Worm (Caenorhabditis elegans) whole organism, young adult: ENCODE results near the gene ogt-1.

Source experiments
- B0035.1 ChIP-seq: sonication (generic microtip); optimal IDR thresholded peaks from 2 replicates; lab custom pipeline; 2016; ENCODE audit warnings: missing genetic modification characterization, mild to moderate bottlenecking, missing compliant biosample characterization, missing genotype, missing genetic modification reagents
- B0261.1 ChIP-seq: sonication (generic microtip); optimal IDR thresholded peaks from 2 replicates; lab custom pipeline; 2016; ENCODE audit warnings: mild to moderate bottlenecking, missing genetic modification characterization, moderate library complexity, missing compliant biosample characterization
- C06A6.2 ChIP-seq: fragments of 200-800 bp; sonication (Bioruptor generic); conservative IDR thresholded peaks from 2 replicates; pipeline ENCODE4 v1.3.6; 2022; ENCODE audit warnings: missing genetic modification characterization, missing compliant biosample characterization
- D2030.7 ChIP-seq: fragments of 200-800 bp; sonication (Bioruptor generic); IDR thresholded peaks from 2 replicates; pipeline ENCODE4 v1.3.6; 2022; ENCODE audit warnings: missing genetic modification reagents, missing genetic modification characterization, missing compliant biosample characterization
- F22D6.2 ChIP-seq: sonication (generic microtip); optimal IDR thresholded peaks from 2 replicates; lab custom pipeline; 2016; ENCODE audit warnings: mild to moderate bottlenecking, missing genetic modification characterization, missing compliant biosample characterization
- F33H1.4 ChIP-seq: fragments of 200-800 bp; sonication (Bioruptor generic); IDR thresholded peaks from 2 replicates; pipeline ENCODE4 v1.3.6; 2022; ENCODE audit warnings: missing genetic modification reagents, missing genetic modification characterization, missing compliant biosample characterization
- F39B2.1 ChIP-seq: fragments of 200-800 bp; sonication (Bioruptor generic); IDR thresholded peaks from 2 replicates; pipeline ENCODE4 v1.3.6; 2022; ENCODE audit warnings: missing genetic modification reagents, missing genetic modification characterization, missing compliant biosample characterization
- F55B11.4 ChIP-seq: sonication (generic microtip); optimal IDR thresholded peaks from 2 replicates; lab custom pipeline; 2016; ENCODE audit warnings: missing compliant biosample characterization, missing genetic modification characterization, borderline replicate concordance; ENCODE audit not compliant: insufficient read depth
- F57A8.1 ChIP-seq: fragments of 200-800 bp; sonication (Bioruptor generic); optimal IDR thresholded peaks from 2 replicates; lab custom pipeline; 2018; ENCODE audit warnings: mild to moderate bottlenecking, missing genetic modification characterization, moderate library complexity, missing compliant biosample characterization
- T07F8.4 ChIP-seq: sonication (generic microtip); optimal IDR thresholded peaks from 2 replicates; lab custom pipeline; 2016; ENCODE audit warnings: mild to moderate bottlenecking, missing genetic modification characterization, moderate library complexity, missing compliant biosample characterization
- Y67H2A.10 ChIP-seq: fragments of 200-800 bp; sonication (Bioruptor generic); conservative IDR thresholded peaks from 2 replicates; pipeline ENCODE4 v1.3.6; 2022; ENCODE audit warnings: missing genetic modification reagents, missing genetic modification characterization, missing compliant biosample characterization
- ama-1 ChIP-seq, 3 experiments: fragments of 150-350 bp in 1 of 3; sonication (generic microtip) in 2 of 3; optimal IDR thresholded peaks; 2 replicates each; lab custom pipeline; 2014 to 2018; ENCODE audit warnings: missing biosample characterization in 2 of 3, missing genetic modification characterization in 2 of 3, missing genetic modification reagents in 2 of 3
- aptf-3 ChIP-seq: fragments of 200-800 bp; sonication (Bioruptor generic); IDR thresholded peaks from 2 replicates; pipeline ENCODE4 v1.3.6; 2022; ENCODE audit warnings: missing genetic modification characterization, missing compliant biosample characterization
- attf-5 ChIP-seq: fragments of 200-800 bp; sonication (Bioruptor generic); optimal IDR thresholded peaks from 2 replicates; lab custom pipeline; 2018; ENCODE audit warnings: mild to moderate bottlenecking, missing genetic modification characterization, missing compliant biosample characterization
- bed-1 ChIP-seq: fragments of 200-800 bp; sonication (Bioruptor generic); IDR thresholded peaks from 2 replicates; pipeline ENCODE4 v1.3.6; 2022; ENCODE audit warnings: missing genetic modification reagents, missing genetic modification characterization, missing compliant biosample characterization
- bed-2 ChIP-seq: fragments of 200-800 bp; sonication (Bioruptor generic); IDR thresholded peaks from 2 replicates; pipeline ENCODE4 v1.3.6; 2022; ENCODE audit warnings: missing genetic modification reagents, missing genetic modification characterization, missing compliant biosample characterization
- cebp-2 ChIP-seq: fragments of 200-800 bp; sonication (Bioruptor generic); IDR thresholded peaks from 2 replicates; pipeline ENCODE4 v1.3.6; 2022; ENCODE audit warnings: missing genetic modification characterization, missing compliant biosample characterization
- ceh-58 ChIP-seq: fragments of 200-800 bp; sonication (Bioruptor generic); IDR thresholded peaks from 2 replicates; pipeline ENCODE4 v1.3.6; 2022; ENCODE audit warnings: missing genetic modification characterization, missing compliant biosample characterization
- ceh-79 ChIP-seq: sonication (generic microtip); optimal IDR thresholded peaks from 2 replicates; lab custom pipeline; 2017; ENCODE audit warnings: mild to moderate bottlenecking, missing genetic modification characterization, missing compliant biosample characterization
- ceh-91 ChIP-seq: fragments of 200-800 bp; sonication (Bioruptor generic); IDR thresholded peaks from 2 replicates; pipeline ENCODE4 v1.3.6; 2022; ENCODE audit warnings: missing genetic modification reagents, missing genetic modification characterization, missing compliant biosample characterization
- dox-1 ChIP-seq: fragments of 200-800 bp; sonication (Bioruptor generic); IDR thresholded peaks from 2 replicates; pipeline ENCODE4 v1.3.6; 2022; ENCODE audit warnings: missing genetic modification reagents, missing genetic modification characterization, missing compliant biosample characterization
- dpff-1 ChIP-seq: sonication (generic microtip); optimal IDR thresholded peaks from 2 replicates; lab custom pipeline; 2017; ENCODE audit warnings: mild to moderate bottlenecking, missing genetic modification characterization, missing compliant biosample characterization
- efl-1 ChIP-seq: fragments of 150-350 bp; optimal IDR thresholded peaks from 2 replicates; lab custom pipeline; 2014; ENCODE audit warnings: missing biosample characterization, missing genetic modification reagents, missing genetic modification characterization
- egrh-3 ChIP-seq: fragments of 200-800 bp; sonication (Bioruptor generic); IDR thresholded peaks from 2 replicates; pipeline ENCODE4 v1.3.6; 2022; ENCODE audit warnings: missing genetic modification reagents, missing genetic modification characterization, missing compliant biosample characterization
- ets-4 ChIP-seq: fragments of 200-800 bp; sonication (Bioruptor generic); optimal IDR thresholded peaks from 2 replicates; lab custom pipeline; 2018; ENCODE audit warnings: mild to moderate bottlenecking, missing genetic modification characterization, missing compliant biosample characterization
- fkh-3 ChIP-seq: sonication (generic microtip); optimal IDR thresholded peaks from 2 replicates; lab custom pipeline; 2016; ENCODE audit warnings: mild to moderate bottlenecking, missing genetic modification characterization, missing compliant biosample characterization
- hmg-1.2 ChIP-seq: fragments of 200-800 bp; sonication (Bioruptor generic); IDR thresholded peaks from 2 replicates; pipeline ENCODE4 v1.3.6; 2022; ENCODE audit warnings: missing genetic modification reagents, missing genetic modification characterization, missing compliant biosample characterization
- hmg-20 ChIP-seq: fragments of 200-800 bp; sonication (Bioruptor generic); IDR thresholded peaks from 2 replicates; pipeline ENCODE4 v1.3.6; 2022; ENCODE audit warnings: missing genetic modification reagents, missing genetic modification characterization, missing compliant biosample characterization
- hsf-1 ChIP-seq: fragments of 200-800 bp; sonication (Bioruptor generic); IDR thresholded peaks from 2 replicates; pipeline ENCODE4 v1.3.6; 2022; ENCODE audit warnings: missing genetic modification reagents, missing genetic modification characterization, missing compliant biosample characterization
- lag-1 ChIP-seq: fragments of 200-800 bp; sonication (Bioruptor generic); IDR thresholded peaks from 2 replicates; pipeline ENCODE4 v1.3.6; 2022; ENCODE audit warnings: missing genetic modification reagents, missing genetic modification characterization, missing compliant biosample characterization
- lir-1 ChIP-seq: fragments of 200-800 bp; sonication (Bioruptor generic); conservative IDR thresholded peaks from 2 replicates; pipeline ENCODE4 v1.3.6; 2022; ENCODE audit warnings: missing genetic modification reagents, missing genetic modification characterization, missing compliant biosample characterization
- lsl-1 ChIP-seq: fragments of 200-800 bp; sonication (Bioruptor generic); optimal IDR thresholded peaks from 2 replicates; lab custom pipeline; 2018; ENCODE audit warnings: mild to moderate bottlenecking, missing genetic modification characterization, moderate library complexity, missing compliant biosample characterization
- madf-10 ChIP-seq: sonication (generic microtip); optimal IDR thresholded peaks from 2 replicates; lab custom pipeline; 2016; ENCODE audit warnings: mild to moderate bottlenecking, missing genetic modification characterization, missing compliant biosample characterization
- nhr-90 ChIP-seq: sonication (generic microtip); optimal IDR thresholded peaks from 2 replicates; lab custom pipeline; 2016; ENCODE audit warnings: missing genotype, mild to moderate bottlenecking, missing genetic modification characterization, missing compliant biosample characterization
- pha-4 ChIP-seq: fragments of 150-350 bp; sonication (generic microtip); optimal IDR thresholded peaks from 2 replicates; lab custom pipeline; 2014; ENCODE audit warnings: missing biosample characterization, missing genetic modification reagents, missing genetic modification characterization
- sdz-38 ChIP-seq: sonication (generic microtip); optimal IDR thresholded peaks from 2 replicates; lab custom pipeline; 2016; ENCODE audit warnings: missing genotype, missing genetic modification characterization, missing compliant biosample characterization
- sea-2 ChIP-seq: fragments of 200-800 bp; sonication (Bioruptor generic); IDR thresholded peaks from 2 replicates; pipeline ENCODE4 v1.3.6; 2022; ENCODE audit warnings: missing genetic modification characterization, missing compliant biosample characterization
- snpc-1.1 ChIP-seq: sonication (generic microtip); optimal IDR thresholded peaks from 2 replicates; lab custom pipeline; 2017; ENCODE audit warnings: missing genetic modification characterization, mild to moderate bottlenecking, missing compliant biosample characterization, antibody characterized with exemption, moderate library complexity, missing genotype, missing genetic modification reagents; ENCODE audit not compliant: insufficient read depth
- snpc-1.3 ChIP-seq: sonication (generic microtip); optimal IDR thresholded peaks from 2 replicates; lab custom pipeline; 2017; ENCODE audit warnings: missing genetic modification characterization, mild to moderate bottlenecking, missing compliant biosample characterization, antibody characterized with exemption, moderate library complexity, missing genotype, missing genetic modification reagents; ENCODE audit not compliant: insufficient read depth
- snpc-3.4 ChIP-seq: sonication (generic microtip); optimal IDR thresholded peaks from 2 replicates; lab custom pipeline; 2017; ENCODE audit warnings: missing genetic modification characterization, mild to moderate bottlenecking, missing compliant biosample characterization, antibody characterized with exemption, moderate library complexity, missing genotype, missing genetic modification reagents
- snpc-4 ChIP-seq, 5 experiments: fragments of 150-350 bp in 1 of 5; sonication (generic microtip) in 4 of 5; optimal IDR thresholded peaks; 2 replicates each; lab custom pipeline; 2014 to 2018; ENCODE audit warnings: missing genetic modification characterization in 5 of 5, missing biosample characterization in 3 of 5, antibody characterized with exemption in 2 of 5, mild to moderate bottlenecking in 2 of 5, missing compliant biosample characterization in 2 of 5, missing genotype in 2 of 5, moderate library complexity in 2 of 5, missing genetic modification reagents in 1 of 5
- somi-1 ChIP-seq: fragments of 200-800 bp; sonication (Bioruptor generic); optimal IDR thresholded peaks from 2 replicates; lab custom pipeline; 2018; ENCODE audit warnings: mild to moderate bottlenecking, missing genetic modification characterization, missing compliant biosample characterization
- ztf-22 ChIP-seq: fragments of 200-800 bp; sonication (Bioruptor generic); optimal IDR thresholded peaks from 2 replicates; lab custom pipeline; 2018; ENCODE audit warnings: mild to moderate bottlenecking, missing genetic modification characterization, moderate library complexity, missing compliant biosample characterization

ogt-1 gene

ce11 chrIII:7165816-7166229, 12.2 kb upstream of the ogt-1 start (continued):
- TF ChIP-seq ceh-58 (GFP tag; lab: Robert Waterston, UW), result no peak
- TF ChIP-seq dox-1, result peak; percentile 65
- no peak for TF ChIP-seq lir-1 (GFP tag; lab: Robert Waterston, UW)
- no peak for TF ChIP-seq sea-2 (GFP tag; lab: Robert Waterston, UW)
- peak; percentile 92 for TF ChIP-seq attf-5 (GFP tag; lab: Kevin White, UChicago)
- TF ChIP-seq pha-4 (tag; lab: Kevin White, UChicago), result peak; percentile 73
- TF ChIP-seq, all 124 proteins: peak for 20

- TF ChIP-seq B0261.1 (tag; lab: Kevin White, UChicago) (no peak), hmg-20 (GFP tag; lab: Robert Waterston, UW) (no peak), ama-1 (optimal IDR thresholded peaks at IDR 0.05; lab: Kevin White, UChicago) (no peak), ama-1 (GFP tag; optimal IDR thresholded peaks at IDR 0.05; lab: Kevin White, UChicago) (no peak), ets-4 (GFP tag; lab: Kevin White, UChicago) (no peak), lsl-1 (GFP tag; lab: Kevin White, UChicago) (peak; percentile 80), snpc-1.3 (tag; lab: Kevin White, UChicago) (no peak), snpc-3.4 (tag; lab: Kevin White, UChicago) (peak; percentile 44), hsf-1 (GFP tag; lab: Robert Waterston, UW) (no peak), dpff-1 (no peak), hmg-1.2 (peak; percentile 10; the same call in 1 of the 2 replicates), F55B11.4 (tag; lab: Kevin White, UChicago) (no peak), Y67H2A.10 (no peak), ztf-22 (GFP tag; lab: Kevin White, UChicago) (no peak), fkh-3 (tag; lab: Kevin White, UChicago) (no peak), T07F8.4 (tag; lab: Kevin White, UChicago) (no peak), efl-1 (peak; percentile 70), ceh-91 (GFP tag; lab: Robert Waterston, UW) (peak; percentile 34; the same call in 1 of the 2 replicates), cebp-2 (GFP tag; lab: Robert Waterston, UW) (no peak), B0035.1 (no peak), C06A6.2 (GFP tag; lab: Robert Waterston, UW) (no peak), F33H1.4 (GFP tag; lab: Robert Waterston, UW) (peak; percentile 36; the same call in 1 of the 2 replicates)
These were observed 11.7 kb upstream of the ogt-1 start for ce11 chrIII:7165276-7165675.

ce11 chrIII:7162065-7162762, 8.6 kb upstream of the ogt-1 start, which contains the start of the genes syf-2 and K04G7.1:
TSS of gene syf-2 (minus strand) at chrIII:7162115.
TSS of gene K04G7.1 (plus strand) at chrIII:7162712.
- TF ChIP-seq somi-1 (GFP tag; lab: Kevin White, UChicago) (peak; percentile 12), snpc-1.1 (tag; lab: Kevin White, UChicago) (peak; percentile 74), sdz-38 (no peak), ceh-79 (tag; lab: Kevin White, UChicago) (no peak), madf-10 (tag; lab: Kevin White, UChicago) (peak; percentile 48), D2030.7 (GFP tag; lab: Robert Waterston, UW) (peak; percentile 86), F22D6.2 (tag; lab: Kevin White, UChicago) (no peak), dpff-1 (no peak), F57A8.1 (GFP tag; lab: Kevin White, UChicago) (no peak), bed-1 (GFP tag; lab: Robert Waterston, UW) (no peak), fkh-3 (tag; lab: Kevin White, UChicago) (no peak), lir-1 (GFP tag; lab: Robert Waterston, UW) (peak; percentile 85), bed-2 (GFP tag; lab: Robert Waterston, UW) (no peak), snpc-4 (GFP tag; optimal IDR thresholded peaks at IDR 0.05; lab: Kevin White, UChicago) (peak; percentile 77), snpc-4 (tag; optimal IDR thresholded peaks at IDR 0.05; lab: Kevin White, UChicago) (peak; percentile 50 to 81 (median 66)), aptf-3 (GFP tag; lab: Robert Waterston, UW) (no peak), F39B2.1 (GFP tag; lab: Robert Waterston, UW) (no peak), snpc-1.3 (tag; lab: Kevin White, UChicago) (peak; percentile 76), egrh-3 (no peak), lag-1 (GFP tag; lab: Robert Waterston, UW) (no peak), nhr-90 (tag; lab: Kevin White, UChicago) (no peak)
